Fruit fly (Drosophila melanogaster) whole organism, wandering third instar larva: ENCODE data around the gene cpo.
A peak's percentile ranks its signal among the peaks of the same experiment; 100 is the strongest.

ENCODE experiments used
- Abd-B ChIP-seq: fragments of >200 bp; optimal IDR thresholded peaks from 2 replicates; lab custom pipeline; 2017; ENCODE audit warnings: missing biosample characterization, missing genetic modification characterization
- CG32264 ChIP-seq: fragments of 200-800 bp; sonication (Bioruptor generic); optimal IDR thresholded peaks from 2 replicates; lab custom pipeline; 2016; ENCODE audit warnings: missing biosample characterization, missing genetic modification characterization
- CG9705 ChIP-seq: fragments of 200-800 bp; sonication (Bioruptor generic); optimal IDR thresholded peaks from 2 replicates; lab custom pipeline; 2018; ENCODE audit warnings: missing biosample characterization, mild to moderate bottlenecking, missing genetic modification characterization
- CrebA ChIP-seq: fragments of 200-800 bp; sonication (Bioruptor generic); optimal IDR thresholded peaks from 2 replicates; lab custom pipeline; 2016; ENCODE audit warnings: missing biosample characterization, mild to moderate bottlenecking, missing genetic modification characterization, borderline replicate concordance
- GATAd ChIP-seq: sonication (Bioruptor generic); optimal IDR thresholded peaks from 2 replicates; lab custom pipeline; 2016; ENCODE audit warnings: missing biosample characterization, missing genetic modification characterization
- HLH106 ChIP-seq: fragments of 200-800 bp; optimal IDR thresholded peaks from 3 replicates; lab custom pipeline; 2019; ENCODE audit warnings: missing biosample characterization, mild to moderate bottlenecking, missing genetic modification characterization, moderate library complexity
- Hnf4 ChIP-seq: fragments of 200-800 bp; sonication (Bioruptor generic); optimal IDR thresholded peaks from 2 replicates; lab custom pipeline; 2016; ENCODE audit warnings: missing biosample characterization, mild to moderate bottlenecking, missing genetic modification characterization
- Hr78 ChIP-seq: fragments of >200 bp; optimal IDR thresholded peaks from 2 replicates; lab custom pipeline; 2017; ENCODE audit warnings: missing biosample characterization, missing genetic modification characterization
- Hr83 ChIP-seq: fragments of 200-300 bp; sonication (Bioruptor generic); optimal IDR thresholded peaks from 2 replicates; lab custom pipeline; 2016; ENCODE audit warnings: missing biosample characterization, mild to moderate bottlenecking, missing genetic modification characterization, moderate library complexity; ENCODE audit not compliant: poor library complexity, severe bottlenecking
- Mio ChIP-seq: sonication (Bioruptor generic); optimal IDR thresholded peaks from 2 replicates; lab custom pipeline; 2016; ENCODE audit warnings: missing biosample characterization, missing genetic modification characterization
- Myc ChIP-seq: fragments of >200 bp; optimal IDR thresholded peaks from 2 replicates; lab custom pipeline; 2017
- OdsH ChIP-seq: fragments of 200-800 bp; sonication (Bioruptor generic); optimal IDR thresholded peaks from 2 replicates; lab custom pipeline; 2016; ENCODE audit warnings: missing biosample characterization, mild to moderate bottlenecking, missing genetic modification characterization
- Sp1 ChIP-seq: fragments of 200-800 bp; sonication (Bioruptor generic); optimal IDR thresholded peaks from 3 replicates; lab custom pipeline; 2019; ENCODE audit warnings: missing biosample characterization, mild to moderate bottlenecking, missing genetic modification characterization, moderate library complexity
- Vsx2 ChIP-seq: fragments of 200-300, 225-300 bp; sonication (Bioruptor generic); optimal IDR thresholded peaks from 2 replicates; lab custom pipeline; 2018; ENCODE audit warnings: missing biosample characterization, missing genetic modification characterization; ENCODE audit not compliant: partially characterized antibody
- br ChIP-seq: fragments of 200-800 bp; sonication (Bioruptor generic); optimal IDR thresholded peaks from 2 replicates; lab custom pipeline; 2016; ENCODE audit warnings: missing biosample characterization, missing genetic modification characterization
- dl ChIP-seq, 2 experiments: fragments of 175-275, 200-275 bp in 1 of 2; fragments of 200-275 bp in 1 of 2; sonication (Bioruptor generic); optimal IDR thresholded peaks; lab custom pipeline; 2018; ENCODE audit warnings: mild to moderate bottlenecking in 2 of 2, missing biosample characterization in 2 of 2, missing genetic modification characterization in 2 of 2, moderate library complexity in 2 of 2; ENCODE audit not compliant: partially characterized antibody in 2 of 2, insufficient read depth in 1 of 2
- dsf ChIP-seq: sonication (Bioruptor generic); optimal IDR thresholded peaks from 2 replicates; lab custom pipeline; 2016; ENCODE audit warnings: missing biosample characterization, missing genetic modification characterization, borderline replicate concordance
- ey ChIP-seq: fragments of 200-800 bp; sonication (Bioruptor generic); optimal IDR thresholded peaks from 2 replicates; lab custom pipeline; 2016; ENCODE audit warnings: missing biosample characterization, missing genetic modification characterization
- foxo ChIP-seq, 2 experiments: fragments of 200-800 bp; sonication (Bioruptor generic); optimal IDR thresholded peaks; 2 replicates in 1 of 2; 3 replicates in 1 of 2; lab custom pipeline; 2016 to 2017; ENCODE audit warnings: missing biosample characterization in 2 of 2, missing genetic modification characterization in 2 of 2
- fru ChIP-seq: fragments of 200-800 bp; sonication (Bioruptor generic); optimal IDR thresholded peaks from 3 replicates; lab custom pipeline; 2016; ENCODE audit warnings: missing biosample characterization, mild to moderate bottlenecking, missing genetic modification characterization
- h ChIP-seq: fragments of 200-800 bp; sonication (Bioruptor generic); optimal IDR thresholded peaks from 3 replicates; lab custom pipeline; 2016; ENCODE audit warnings: missing biosample characterization, mild to moderate bottlenecking, missing genetic modification characterization
- jim ChIP-seq: fragments of 175-275, 200-325 bp; sonication (Bioruptor generic); optimal IDR thresholded peaks from 2 replicates; lab custom pipeline; 2016; ENCODE audit warnings: missing biosample characterization, mild to moderate bottlenecking, missing genetic modification characterization
- lola ChIP-seq: fragments of >200 bp; optimal IDR thresholded peaks from 2 replicates; lab custom pipeline; 2017; ENCODE audit warnings: missing biosample characterization, missing genetic modification characterization
- pan ChIP-seq: fragments of >200 bp; optimal IDR thresholded peaks from 2 replicates; lab custom pipeline; 2017
- psq ChIP-seq: fragments of 200-800 bp; sonication (Bioruptor generic); optimal IDR thresholded peaks from 3 replicates; lab custom pipeline; 2017; ENCODE audit warnings: missing biosample characterization, mild to moderate bottlenecking, missing genetic modification characterization, moderate library complexity
- rgr ChIP-seq: fragments of 200-800 bp; sonication (Bioruptor generic); optimal IDR thresholded peaks from 3 replicates; lab custom pipeline; 2016; ENCODE audit warnings: missing biosample characterization, mild to moderate bottlenecking, missing genetic modification characterization
- sage ChIP-seq: fragments of 200-800 bp; sonication (Bioruptor generic); optimal IDR thresholded peaks from 2 replicates; lab custom pipeline; 2016; ENCODE audit warnings: missing biosample characterization, mild to moderate bottlenecking, missing genetic modification characterization
- sv ChIP-seq: fragments of 200-800 bp; sonication (Bioruptor generic); optimal IDR thresholded peaks from 3 replicates; lab custom pipeline; 2016; ENCODE audit warnings: missing biosample characterization, missing genetic modification characterization
- tai ChIP-seq: sonication (Bioruptor generic); optimal IDR thresholded peaks from 2 replicates; lab custom pipeline; 2016; ENCODE audit warnings: missing biosample characterization, missing genetic modification characterization
- usp ChIP-seq: fragments of >200 bp; optimal IDR thresholded peaks from 2 replicates; lab custom pipeline; 2017; ENCODE audit warnings: missing biosample characterization, missing genetic modification characterization
- woc ChIP-seq: sonication (Bioruptor generic); optimal IDR thresholded peaks from 2 replicates; lab custom pipeline; 2016; ENCODE audit warnings: missing biosample characterization, mild to moderate bottlenecking, missing genetic modification characterization

cpo gene

DNA sequence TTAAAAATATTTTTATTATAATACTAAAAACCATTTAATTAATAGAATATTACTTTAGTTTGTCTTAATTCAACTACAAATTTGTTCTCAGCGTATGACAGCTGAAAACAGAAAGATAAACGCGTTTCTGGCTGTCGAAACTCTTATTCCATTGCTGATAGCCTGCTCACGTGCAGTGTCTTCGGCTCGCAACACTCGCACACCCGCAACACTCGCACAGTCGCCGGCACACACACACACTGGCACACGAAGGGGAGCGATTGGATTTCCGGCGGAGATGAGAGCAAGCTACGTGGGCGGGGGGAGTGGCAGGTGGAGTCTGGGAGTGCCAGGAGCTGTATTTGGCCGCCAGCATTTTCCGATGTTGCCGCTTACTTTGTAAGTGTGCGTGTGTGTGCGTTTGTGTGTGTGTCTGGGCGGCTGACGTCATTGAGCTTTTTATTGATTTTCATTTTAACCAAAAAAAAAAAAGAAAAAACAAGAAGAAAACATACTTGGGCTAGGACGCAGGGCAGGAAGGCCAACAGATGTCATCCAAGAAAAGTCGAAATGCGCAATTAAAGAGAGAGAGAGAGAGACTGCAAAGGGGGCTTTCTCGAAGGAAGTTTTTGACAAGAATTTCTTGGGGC lies 1.6 kb upstream of the cpo start:
- no peak for TF ChIP-seq GATAd
- TF ChIP-seq woc (GFP tag; lab: Kevin White, UChicago) = no peak
- no peak for TF ChIP-seq usp
- TF ChIP-seq Hr83 (GFP tag; lab: Kevin White, UChicago) = no peak
- no peak for TF ChIP-seq rgr (GFP tag; lab: Kevin White, UChicago)
- TF ChIP-seq Hr78 (GFP tag; lab: Kevin White, UChicago) = no peak
- no peak for TF ChIP-seq h (GFP tag; lab: Kevin White, UChicago)
- no peak for TF ChIP-seq Mio
- no peak for TF ChIP-seq sage (GFP tag; lab: Kevin White, UChicago)
- TF ChIP-seq Hnf4 (GFP tag; lab: Kevin White, UChicago) = no peak
- no peak for TF ChIP-seq Vsx2 (GFP tag; lab: Kevin White, UChicago)
- TF ChIP-seq foxo (GFP tag; optimal IDR thresholded peaks at IDR 0.05; lab: Kevin White, UChicago) = no peak
- TF ChIP-seq pan (lab: Kevin White, UChicago) = no peak
- no peak for TF ChIP-seq ey (GFP tag; lab: Kevin White, UChicago)
- no peak for TF ChIP-seq CG32264 (GFP tag; lab: Kevin White, UChicago)
- no peak for TF ChIP-seq CG9705 (GFP tag; lab: Kevin White, UChicago)
- TF ChIP-seq br (GFP tag; lab: Kevin White, UChicago) = no peak
- no peak for TF ChIP-seq HLH106 (tag; lab: Kevin White, UChicago)

DNA sequence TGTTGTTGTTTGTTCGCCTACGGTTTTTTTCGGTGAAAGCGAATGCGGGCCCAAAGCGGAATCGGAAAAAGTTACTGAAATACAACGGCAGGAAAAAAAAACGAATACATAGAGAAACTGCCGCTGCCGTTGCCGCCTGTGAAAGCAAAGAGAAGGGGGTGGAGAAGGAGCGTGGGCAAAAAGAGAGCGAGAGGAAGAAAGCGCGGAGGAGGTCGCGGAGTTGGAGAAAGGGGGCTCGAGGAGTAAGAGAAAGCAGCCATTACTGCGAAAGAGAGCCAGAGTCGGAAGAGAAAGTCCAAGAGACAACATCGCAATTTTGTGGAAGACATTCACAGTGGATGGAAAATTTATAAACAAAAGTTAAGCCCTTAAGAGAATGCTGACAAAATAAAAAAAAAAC lies 633 bp downstream of the cpo start:
- no peak for TF ChIP-seq h (GFP tag; lab: Kevin White, UChicago)
- no peak for TF ChIP-seq Hr78 (GFP tag; lab: Kevin White, UChicago)
- no peak for TF ChIP-seq OdsH (GFP tag; lab: Kevin White, UChicago)
- TF ChIP-seq pan (lab: Kevin White, UChicago) = no peak
- peak; percentile 1 for TF ChIP-seq psq (GFP tag; lab: Kevin White, UChicago)

DNA sequence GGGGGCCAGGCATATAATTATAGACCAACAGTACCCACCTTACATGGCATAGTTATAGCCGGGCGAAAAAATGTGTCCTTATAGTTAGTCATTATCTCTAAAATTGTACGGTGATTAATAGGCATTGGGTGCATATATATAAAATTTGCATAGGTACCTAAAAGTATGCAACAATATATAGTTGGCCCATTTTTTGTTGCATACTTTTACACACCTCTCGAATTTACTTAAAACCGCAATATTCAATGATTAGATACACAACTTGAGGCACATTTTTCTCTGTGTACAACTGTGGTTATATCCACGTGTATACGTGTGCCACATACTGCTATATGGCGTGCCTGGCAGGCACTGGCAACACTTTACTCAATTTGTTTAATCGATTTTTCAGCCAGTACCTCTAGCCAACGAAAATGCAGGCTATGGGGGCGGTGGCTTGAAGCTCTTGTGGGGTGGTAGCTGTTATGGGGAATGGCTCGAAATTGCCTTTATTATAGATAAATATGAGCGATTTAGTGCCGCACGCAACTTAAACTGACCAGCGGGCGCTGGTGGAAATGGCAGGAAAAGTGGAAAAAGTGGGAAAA lies 13.1 kb downstream of the cpo start:
- TF ChIP-seq jim (no peak), Sp1 (no peak), fru (no peak), Vsx2 (GFP tag; lab: Kevin White, UChicago) (no peak), sage (GFP tag; lab: Kevin White, UChicago) (no peak), dl (GFP tag; optimal IDR thresholded peaks at IDR 0.05; lab: Kevin White, UChicago; ENCODE audit: insufficient read depth in 1 of 2, partially characterized antibody in 2 of 2) (no peak), tai (GFP tag; lab: Kevin White, UChicago) (no peak), Hnf4 (GFP tag; lab: Kevin White, UChicago) (no peak), CrebA (GFP tag; lab: Kevin White, UChicago) (no peak), lola (GFP tag; lab: Kevin White, UChicago) (no peak), dsf (GFP tag; lab: Kevin White, UChicago) (no peak), psq (GFP tag; lab: Kevin White, UChicago) (no peak), pan (lab: Kevin White, UChicago) (no peak), Hr78 (GFP tag; lab: Kevin White, UChicago) (no peak)

DNA sequence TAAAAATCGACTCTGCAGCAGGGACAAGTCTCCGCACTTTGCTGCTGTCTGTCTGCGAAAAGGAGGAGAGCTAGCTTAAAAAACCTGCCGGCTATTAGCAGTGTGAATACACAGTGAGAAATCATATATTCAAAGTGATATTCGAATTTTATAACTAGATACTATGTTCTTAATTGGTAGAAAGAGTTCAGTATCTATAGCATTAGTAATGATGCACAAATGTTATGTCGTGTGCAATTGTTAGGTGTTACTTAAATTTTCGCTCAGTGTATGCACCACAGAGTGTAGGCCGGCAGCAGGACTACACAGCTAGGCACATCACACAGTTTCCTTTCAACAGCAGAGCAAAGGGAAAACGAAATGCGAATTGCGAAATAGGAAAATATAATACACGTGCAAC lies 15.1 kb downstream of the cpo start:
- no peak for TF ChIP-seq pan (lab: Kevin White, UChicago)
- no peak for TF ChIP-seq HLH106 (tag; lab: Kevin White, UChicago)
- no peak for TF ChIP-seq dl (GFP tag; optimal IDR thresholded peaks at IDR 0.05; lab: Kevin White, UChicago; ENCODE audit: insufficient read depth in 1 of 2, partially characterized antibody in 2 of 2)
- TF ChIP-seq br (GFP tag; lab: Kevin White, UChicago) = no peak
- no peak for TF ChIP-seq ey (GFP tag; lab: Kevin White, UChicago)
- no peak for TF ChIP-seq Myc (lab: Kevin White, UChicago)
- TF ChIP-seq CrebA (GFP tag; lab: Kevin White, UChicago) = no peak
- TF ChIP-seq Vsx2 (GFP tag; lab: Kevin White, UChicago) = no peak
- TF ChIP-seq rgr (GFP tag; lab: Kevin White, UChicago) = no peak
- TF ChIP-seq Sp1 = no peak
- no peak for TF ChIP-seq woc (GFP tag; lab: Kevin White, UChicago)
- TF ChIP-seq Abd-B (GFP tag; lab: Kevin White, UChicago) = no peak
- no peak for TF ChIP-seq Hr78 (GFP tag; lab: Kevin White, UChicago)
- TF ChIP-seq fru = no peak
- no peak for TF ChIP-seq Mio
- no peak for TF ChIP-seq sv
